Worm (Caenorhabditis elegans): ENCODE data around the gene K07B1.4.

K07B1.4 gene

ce11 chrV:9327691-9328090 is 1.1 kb upstream of the K07B1.4 start:
- TF ChIP-seq unc-62 (GFP tag; optimal IDR thresholded peaks at IDR 0.05): no peak

DNA sequence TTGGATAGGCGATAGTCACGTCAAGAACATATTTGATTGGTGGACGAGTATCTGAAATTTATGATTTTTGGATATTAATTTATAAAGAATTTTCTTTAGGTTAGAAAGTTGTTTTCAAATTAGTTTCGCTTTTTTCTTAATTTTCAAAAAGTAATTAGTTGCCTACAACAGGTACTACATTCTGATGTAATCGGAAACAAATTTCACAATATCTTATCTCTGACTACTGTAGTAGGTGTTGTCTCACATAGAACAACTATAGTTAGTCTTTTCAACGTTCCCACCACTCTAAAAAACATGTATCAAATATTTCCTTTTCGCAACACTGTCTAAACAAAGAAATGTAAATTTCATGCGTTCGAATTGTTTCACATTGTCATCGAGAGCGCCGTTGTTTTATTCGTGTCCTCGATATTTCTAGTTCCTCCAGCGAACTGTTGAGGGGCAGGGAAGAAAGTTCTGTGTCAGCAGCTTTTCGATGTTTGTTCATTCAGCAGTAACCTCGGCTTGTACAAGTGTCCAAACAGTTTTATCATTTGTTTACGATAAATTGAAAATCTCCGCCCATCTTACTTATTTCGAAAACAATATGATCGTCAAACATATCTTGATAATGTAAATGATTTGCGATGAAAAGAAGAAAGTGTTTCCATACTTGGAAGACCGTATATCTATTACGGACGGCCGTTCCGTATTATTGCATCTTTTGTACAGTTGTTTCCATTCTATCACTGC is 642 bp downstream of the K07B1.4 start:
- no peak for TF ChIP-seq unc-62 (GFP tag; optimal IDR thresholded peaks at IDR 0.05)

- TF ChIP-seq unc-62 (GFP tag; optimal IDR thresholded peaks at IDR 0.05): no peak
These were observed 4.0 kb downstream of the K07B1.4 start for ce11 chrV:9332611-9333315.

DNA sequence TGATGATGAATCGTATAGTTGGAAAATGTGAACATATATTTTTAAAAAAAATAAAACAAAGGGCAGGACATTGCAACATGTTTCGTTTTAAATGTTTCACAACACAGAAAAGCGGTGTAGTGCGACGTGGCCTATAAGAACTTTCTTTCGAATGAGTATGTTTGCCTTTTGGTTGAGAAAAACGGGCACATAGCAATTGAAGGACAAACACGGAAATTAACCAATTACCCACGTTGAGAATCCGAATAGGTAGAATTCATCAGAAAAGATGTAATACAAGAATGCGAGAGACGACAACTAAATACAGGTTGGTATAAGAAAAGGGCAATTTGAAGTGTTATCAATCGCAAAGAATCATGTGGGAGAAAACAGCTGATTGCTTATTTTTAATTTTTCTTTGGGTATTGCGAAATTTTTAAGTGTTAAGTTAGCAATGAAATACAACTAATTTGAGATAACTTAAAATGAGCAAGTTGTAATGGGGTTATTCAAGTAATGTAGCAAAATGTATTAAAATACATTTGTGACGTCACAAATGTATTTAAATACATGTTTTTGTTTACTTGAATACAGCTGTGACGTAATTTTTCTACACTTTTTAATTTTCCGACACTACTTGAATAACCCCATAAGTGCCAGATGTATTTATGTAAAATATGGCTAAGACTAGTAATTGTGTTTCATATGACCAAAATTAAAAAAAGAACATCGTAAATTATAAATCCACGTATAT is 4.7 kb downstream of the K07B1.4 start, which contains the start of gene acl-14:
Gene acl-14, minus strand, starts transcription at position 316 of the 733 bp plus-strand sequence.
- TF ChIP-seq unc-62 (GFP tag; optimal IDR thresholded peaks at IDR 0.05): no peak

DNA sequence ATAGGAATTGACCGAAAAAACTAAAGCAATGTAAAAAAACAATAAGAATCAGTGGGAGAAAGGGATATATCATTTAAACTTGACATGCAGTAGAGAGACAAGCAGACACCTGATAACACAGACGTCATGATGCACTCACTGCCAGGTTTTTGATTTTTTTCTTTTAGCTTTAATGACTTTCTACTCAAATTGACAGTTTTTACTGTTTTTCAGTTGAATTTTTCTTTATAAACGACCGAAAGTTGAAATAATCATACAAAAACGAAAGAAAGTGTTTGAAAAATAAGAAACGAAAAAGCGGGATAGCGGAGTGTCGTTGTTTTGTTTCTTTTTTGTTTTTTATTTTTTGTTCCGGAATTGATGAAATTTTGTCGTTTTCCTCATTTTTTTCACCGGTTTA is 5.4 kb downstream of the K07B1.4 start, which contains the start of gene ucp-4:
Gene ucp-4, plus strand, starts transcription at position 83 of the 400 bp plus-strand sequence.
- TF ChIP-seq unc-62 (GFP tag; optimal IDR thresholded peaks at IDR 0.05): no peak

ce11 chrV:9336462-9336861 is 7.7 kb downstream of the K07B1.4 start, which contains the start of gene coq-6:
TSS of gene coq-6 (plus strand) at chrV:9336762.
- TF ChIP-seq unc-62 (GFP tag; optimal IDR thresholded peaks at IDR 0.05): no peak

DNA sequence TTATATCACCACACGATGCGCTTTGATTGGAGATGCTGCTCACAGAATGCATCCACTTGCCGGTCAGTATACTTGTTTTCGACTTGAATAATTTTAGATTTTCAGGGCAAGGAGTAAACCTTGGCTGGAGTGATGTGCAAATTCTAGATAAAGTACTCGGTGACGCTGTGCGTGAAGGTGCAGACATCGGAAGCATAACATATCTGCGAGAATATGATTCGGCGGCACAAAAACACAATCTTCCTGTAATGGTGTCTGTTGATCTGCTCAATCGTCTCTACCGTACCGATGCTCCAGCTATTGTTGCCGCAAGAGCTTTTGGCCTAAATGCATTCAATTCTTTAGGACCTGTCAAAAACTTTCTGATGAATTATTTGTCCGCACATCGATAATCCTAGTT is 9.7 kb downstream of the K07B1.4 start:
- no peak for TF ChIP-seq unc-62 (GFP tag; optimal IDR thresholded peaks at IDR 0.05)

DNA sequence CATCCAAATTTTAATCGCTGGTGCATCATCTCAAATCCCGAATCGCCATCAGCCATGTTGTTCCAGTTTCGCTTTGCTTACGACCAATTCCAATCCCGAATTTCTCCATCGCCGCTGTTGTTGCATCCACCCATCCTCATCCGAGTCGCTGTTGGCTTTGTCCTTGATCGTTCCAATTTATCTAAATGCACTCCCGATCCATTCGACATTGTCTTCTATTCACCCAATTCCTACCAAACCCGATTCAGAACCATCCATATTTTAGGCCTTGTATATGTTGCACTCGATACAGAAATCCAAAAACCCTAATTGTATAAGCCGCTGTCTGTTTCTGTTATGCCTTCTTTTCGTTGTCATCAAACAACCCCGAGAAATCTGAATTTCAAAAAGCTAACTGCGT is 11.5 kb downstream of the K07B1.4 start:
- TF ChIP-seq unc-62 (GFP tag; optimal IDR thresholded peaks at IDR 0.05): no peak

DNA sequence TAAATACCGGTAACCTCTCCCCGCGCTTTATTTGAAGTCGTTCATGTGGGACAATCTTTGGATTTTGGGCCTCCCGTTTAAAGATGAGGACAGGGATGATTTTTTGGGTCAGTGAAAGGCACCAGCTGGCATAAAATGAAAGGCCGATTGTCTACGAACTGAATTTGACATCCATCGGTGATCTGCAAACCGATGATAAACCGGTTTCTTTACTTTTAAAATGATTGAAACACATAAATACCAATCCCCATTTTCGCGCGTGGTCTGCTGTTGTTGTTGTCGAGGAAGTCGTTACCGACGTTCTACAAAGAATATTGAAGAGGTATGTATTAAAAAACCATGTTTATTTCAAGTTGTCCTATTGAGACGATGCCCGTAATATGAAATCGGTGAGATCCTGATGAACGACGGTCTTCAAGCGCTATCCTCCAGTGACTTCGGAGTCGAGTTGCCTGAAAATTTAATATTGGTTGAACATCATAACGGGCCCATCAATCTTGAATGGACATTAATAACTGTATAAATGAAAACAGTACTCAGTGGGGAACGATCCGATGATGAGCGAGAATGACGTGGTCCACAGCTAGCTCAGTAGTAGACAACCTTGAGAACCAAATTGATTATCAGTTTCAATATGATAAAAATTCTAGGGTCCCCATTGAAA is 14.3 kb downstream of the K07B1.4 start:
- TF ChIP-seq unc-62 (GFP tag; optimal IDR thresholded peaks at IDR 0.05): no peak

ce11 chrV:9343629-9344624 is 15.2 kb downstream of the K07B1.4 start, which contains the start of gene tos-1:
TSS of gene tos-1 (minus strand) at chrV:9344203.
- no peak for TF ChIP-seq unc-62 (GFP tag; optimal IDR thresholded peaks at IDR 0.05)

ce11 chrV:9346804-9347203 is 18.0 kb downstream of the K07B1.4 start, which contains the start of the genes K07B1.7 and try-5:
TSS of gene K07B1.7 (minus strand) at chrV:9346962.
TSS of gene try-5 (plus strand) at chrV:9347044.
- no peak for TF ChIP-seq unc-62 (GFP tag; optimal IDR thresholded peaks at IDR 0.05)

- no peak for TF ChIP-seq unc-62 (GFP tag; optimal IDR thresholded peaks at IDR 0.05)
These were observed 20.9 kb downstream of the K07B1.4 start, which contains the start of gene srx-47 for ce11 chrV:9349687-9350086. TSS of gene srx-47 (plus strand) at chrV:9349987.

DNA sequence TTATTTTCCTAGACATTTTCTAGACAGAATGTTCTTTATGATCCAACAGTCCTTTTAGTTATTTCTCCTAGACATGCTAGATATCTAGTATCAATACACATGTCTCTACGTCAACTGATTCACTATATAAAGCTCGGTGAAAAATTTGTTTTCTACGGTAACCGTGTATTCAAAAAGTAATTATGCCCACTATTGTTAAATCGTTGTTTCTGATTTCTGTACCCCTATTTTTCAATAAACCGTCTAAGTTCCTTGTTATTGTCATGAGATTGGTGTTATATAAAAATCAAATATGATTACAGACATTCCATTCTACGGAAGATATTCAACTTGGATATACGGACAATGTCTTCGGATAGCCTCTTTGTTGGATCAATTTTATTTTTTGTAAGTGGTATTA is 24.2 kb downstream of the K07B1.4 start, which contains the start of gene srx-46:
Gene srx-46, plus strand, starts transcription at position 301 of the 400 bp plus-strand sequence.
- TF ChIP-seq unc-62 (GFP tag; optimal IDR thresholded peaks at IDR 0.05): no peak

DNA sequence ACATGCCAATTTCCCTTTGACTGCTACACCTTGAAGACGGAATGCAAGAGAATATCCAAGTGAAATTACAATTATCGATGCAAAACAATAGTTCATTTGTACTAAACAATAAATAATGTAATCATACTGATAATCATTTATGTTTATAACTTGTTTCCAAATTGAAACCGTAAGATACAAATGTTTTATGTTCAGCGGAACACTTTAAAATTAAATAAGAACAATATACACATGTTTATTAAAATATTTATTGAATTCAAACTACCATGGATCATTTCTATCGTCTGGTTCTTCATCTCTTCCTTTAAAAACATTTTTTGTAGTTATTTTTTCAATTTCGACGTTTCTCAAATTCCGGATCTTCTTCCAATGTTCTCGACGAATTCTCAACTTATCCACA is 26.6 kb downstream of the K07B1.4 start, which contains the start of gene ttr-40:
Gene ttr-40, minus strand, starts transcription at position 101 of the 400 bp plus-strand sequence.
- TF ChIP-seq unc-62 (GFP tag; optimal IDR thresholded peaks at IDR 0.05): no peak
